Fruit fly (Drosophila melanogaster) whole organism, embryonic: Measurements from ENCODE around the gene CG10959.
A peak's percentile ranks its signal among the peaks of the same experiment; 100 is the strongest.

ENCODE experiments used
- Adf1 ChIP-seq: fragments of 200-800 bp; sonication (Bioruptor generic); IDR thresholded peaks from 2 replicates; pipeline ENCODE4 v1.3.6; 2022; ENCODE audit warnings: missing biosample characterization, missing genetic modification characterization
- Bgb ChIP-seq: fragments of 200-800 bp; sonication (Bioruptor generic); IDR thresholded peaks from 2 replicates; pipeline ENCODE4 v1.3.6; 2022; ENCODE audit warnings: missing biosample characterization, missing genetic modification characterization; ENCODE audit not compliant: partially characterized antibody
- CG10274 ChIP-seq: fragments of 200-800 bp; sonication (Bioruptor generic); optimal IDR thresholded peaks from 3 replicates; lab custom pipeline; 2017; ENCODE audit warnings: missing biosample characterization, mild to moderate bottlenecking, missing genetic modification characterization
- CG10565 ChIP-seq: fragments of 200-800 bp; sonication (Bioruptor generic); optimal IDR thresholded peaks from 3 replicates; lab custom pipeline; 2016; ENCODE audit warnings: missing biosample characterization, mild to moderate bottlenecking, missing genetic modification characterization
- CG12071 ChIP-seq: fragments of 200-800 bp; sonication (Bioruptor generic); optimal IDR thresholded peaks from 3 replicates; lab custom pipeline; 2018; ENCODE audit warnings: missing biosample characterization, mild to moderate bottlenecking, missing genetic modification characterization
- CG12942 ChIP-seq: fragments of 200-800 bp; sonication (Bioruptor generic); optimal IDR thresholded peaks from 3 replicates; lab custom pipeline; 2016; ENCODE audit warnings: missing biosample characterization, missing genetic modification characterization
- CG1602 ChIP-seq: fragments of 200-800 bp; sonication (Bioruptor generic); optimal IDR thresholded peaks from 3 replicates; lab custom pipeline; 2016; ENCODE audit warnings: missing biosample characterization, missing genetic modification characterization
- CG16779 ChIP-seq: fragments of 200-800 bp; sonication (Bioruptor generic); IDR thresholded peaks from 2 replicates; pipeline ENCODE4 v1.3.6; 2022; ENCODE audit warnings: missing biosample characterization, missing genetic modification characterization
- CG1792 ChIP-seq: fragments of 200-800 bp; sonication (Bioruptor generic); optimal IDR thresholded peaks from 2 replicates; lab custom pipeline; 2016; ENCODE audit warnings: missing biosample characterization, missing genetic modification characterization
- CG1832 ChIP-seq: fragments of 200-800 bp; sonication (Bioruptor generic); optimal IDR thresholded peaks from 2 replicates; lab custom pipeline; 2017; ENCODE audit warnings: missing biosample characterization, mild to moderate bottlenecking, missing genetic modification characterization, inconsistent platforms
- CG30020 ChIP-seq: fragments of 200-800 bp; optimal IDR thresholded peaks from 2 replicates; lab custom pipeline; 2019; ENCODE audit warnings: missing biosample characterization, mild to moderate bottlenecking, missing genetic modification characterization, moderate library complexity
- CG3065 ChIP-seq: fragments of 200-800 bp; sonication (Bioruptor generic); optimal IDR thresholded peaks from 2 replicates; lab custom pipeline; 2016; ENCODE audit warnings: missing biosample characterization, missing genetic modification characterization
- CG31388 ChIP-seq: fragments of 200-800 bp; sonication (Bioruptor generic); optimal IDR thresholded peaks from 2 replicates; lab custom pipeline; 2016; ENCODE audit warnings: missing biosample characterization, missing genetic modification characterization
- CG32767 ChIP-seq: fragments of 200-800 bp; sonication (Bioruptor generic); IDR thresholded peaks from 2 replicates; pipeline ENCODE4 v1.3.6; 2022; ENCODE audit warnings: missing biosample characterization, missing genetic modification characterization
- CG4424 ChIP-seq: fragments of 200-800 bp; sonication (Bioruptor generic); optimal IDR thresholded peaks from 3 replicates; lab custom pipeline; 2016; ENCODE audit warnings: missing biosample characterization, missing genetic modification characterization
- CG5245 ChIP-seq: fragments of 200-800 bp; sonication (Bioruptor generic); optimal IDR thresholded peaks from 3 replicates; lab custom pipeline; 2016; ENCODE audit warnings: missing biosample characterization, missing genetic modification characterization
- CG6765 ChIP-seq: fragments of 200-800 bp; sonication (Bioruptor generic); optimal IDR thresholded peaks from 3 replicates; lab custom pipeline; 2017; ENCODE audit warnings: missing biosample characterization, mild to moderate bottlenecking, missing genetic modification characterization
- CG9797 ChIP-seq: fragments of 200-800 bp; sonication (Bioruptor generic); optimal IDR thresholded peaks from 3 replicates; lab custom pipeline; 2018; ENCODE audit warnings: missing biosample characterization, mild to moderate bottlenecking, missing genetic modification characterization
- CG9932 ChIP-seq: fragments of 200-800 bp; sonication (Bioruptor generic); IDR thresholded peaks from 2 replicates; pipeline ENCODE4 v1.3.6; 2022; ENCODE audit warnings: missing biosample characterization, missing genetic modification characterization
- Chrac-16 ChIP-seq: fragments of 200-800 bp; sonication (Bioruptor generic); optimal IDR thresholded peaks from 3 replicates; lab custom pipeline; 2016; ENCODE audit warnings: missing biosample characterization, missing genetic modification characterization
- Deaf1 ChIP-seq: fragments of 200-800 bp; optimal IDR thresholded peaks from 3 replicates; lab custom pipeline; 2019; ENCODE audit warnings: missing biosample characterization, mild to moderate bottlenecking, missing genetic modification characterization, moderate library complexity
- Dek ChIP-seq: fragments of 200-800 bp; sonication (Bioruptor generic); optimal IDR thresholded peaks from 3 replicates; lab custom pipeline; 2019; ENCODE audit warnings: missing biosample characterization, mild to moderate bottlenecking, missing genetic modification characterization, moderate library complexity
- Fer3 ChIP-seq: fragments of 200-800 bp; sonication (Bioruptor generic); optimal IDR thresholded peaks from 2 replicates; lab custom pipeline; 2018; ENCODE audit warnings: missing biosample characterization, mild to moderate bottlenecking, missing genetic modification characterization, moderate library complexity
- GATAe ChIP-seq: fragments of 200-800 bp; sonication (Bioruptor generic); conservative IDR thresholded peaks from 2 replicates; pipeline ENCODE4 v1.3.6; 2022; ENCODE audit warnings: missing biosample characterization, missing genetic modification characterization
- Hr51 ChIP-seq, 2 experiments: fragments of 200-800 bp; sonication (Bioruptor generic); optimal IDR thresholded peaks; 2 replicates in 1 of 2; 3 replicates in 1 of 2; lab custom pipeline; 2016 to 2018; ENCODE audit warnings: missing biosample characterization in 2 of 2, missing genetic modification characterization in 2 of 2, mild to moderate bottlenecking in 1 of 2, moderate library complexity in 1 of 2
- Med ChIP-seq: fragments of 200-800 bp; sonication (Bioruptor generic); peaks from one replicate; lab custom pipeline; 2016; ENCODE audit warnings: missing biosample characterization, missing genetic modification characterization, mild to moderate bottlenecking, inconsistent platforms, moderate library complexity
- NC2α ChIP-seq: fragments of 200-800 bp; sonication (Bioruptor generic); optimal IDR thresholded peaks from 2 replicates; lab custom pipeline; 2016; ENCODE audit warnings: missing biosample characterization, missing genetic modification characterization
- Taf1 ChIP-seq: fragments of 200-800 bp; sonication (Bioruptor generic); IDR thresholded peaks from 2 replicates; pipeline ENCODE4 v1.3.6; 2022; ENCODE audit warnings: missing biosample characterization, missing genetic modification characterization
- YL-1 ChIP-seq: fragments of 200-800 bp; sonication (Bioruptor generic); optimal IDR thresholded peaks from 3 replicates; lab custom pipeline; 2017; ENCODE audit warnings: missing biosample characterization, mild to moderate bottlenecking, missing genetic modification characterization
- amos ChIP-seq: fragments of 200-800 bp; sonication (Bioruptor generic); IDR thresholded peaks from 2 replicates; pipeline ENCODE4 v1.3.6; 2022; ENCODE audit warnings: missing biosample characterization, missing genetic modification characterization; ENCODE audit not compliant: partially characterized antibody
- ci ChIP-seq: fragments of 200-800 bp; sonication (Bioruptor generic); IDR thresholded peaks from 3 replicates; pipeline ENCODE4 v1.3.6; 2022; ENCODE audit warnings: missing biosample characterization, missing genetic modification characterization
- crol ChIP-seq: fragments of 200-800 bp; sonication (Bioruptor generic); IDR thresholded peaks from 2 replicates; pipeline ENCODE4 v1.3.6; 2022; ENCODE audit warnings: missing biosample characterization, missing genetic modification characterization
- dm ChIP-seq: fragments of 200-800 bp; sonication (Bioruptor generic); optimal IDR thresholded peaks from 3 replicates; lab custom pipeline; 2016; ENCODE audit warnings: missing biosample characterization, missing genetic modification characterization
- eve ChIP-seq, 2 experiments: fragments of >200 bp; optimal IDR thresholded peaks; 2 replicates each; lab custom pipeline; 2017; ENCODE audit warnings: missing biosample characterization in 2 of 2, missing genetic modification characterization in 2 of 2
- fd3F ChIP-seq: fragments of 200-800 bp; sonication (Bioruptor generic); optimal IDR thresholded peaks from 2 replicates; lab custom pipeline; 2018; ENCODE audit warnings: missing biosample characterization, mild to moderate bottlenecking, missing genetic modification characterization, moderate library complexity
- org-1 ChIP-seq: fragments of 200-800 bp; sonication (Bioruptor generic); optimal IDR thresholded peaks from 2 replicates; lab custom pipeline; 2017; ENCODE audit warnings: missing biosample characterization, missing genetic modification characterization
- otp ChIP-seq: fragments of 200-800 bp; sonication (Bioruptor generic); IDR thresholded peaks from 3 replicates; pipeline ENCODE4, ENCODE4 v1.3.6; 2022; ENCODE audit warnings: missing biosample characterization, missing genetic modification characterization
- pum ChIP-seq: fragments of 200-800 bp; sonication (Bioruptor generic); optimal IDR thresholded peaks from 2 replicates; lab custom pipeline; 2016; ENCODE audit warnings: missing biosample characterization, missing genetic modification characterization
- salm ChIP-seq: fragments of 200-800 bp; sonication (Bioruptor generic); optimal IDR thresholded peaks from 2 replicates; lab custom pipeline; 2018; ENCODE audit warnings: missing biosample characterization, mild to moderate bottlenecking, missing genetic modification characterization
- sob ChIP-seq: fragments of 200-800 bp; sonication (Bioruptor generic); IDR thresholded peaks from 2 replicates; pipeline ENCODE4 v1.3.6; 2022; ENCODE audit warnings: missing biosample characterization, missing genetic modification characterization
- tgo ChIP-seq: fragments of 200-800 bp; sonication (Bioruptor generic); IDR thresholded peaks from 3 replicates; pipeline ENCODE4 v1.3.6; 2022; ENCODE audit warnings: missing biosample characterization, missing genetic modification characterization
- wek ChIP-seq: fragments of 200-800 bp; sonication (Bioruptor generic); optimal IDR thresholded peaks from 3 replicates; lab custom pipeline; 2018; ENCODE audit warnings: missing biosample characterization, mild to moderate bottlenecking, missing genetic modification characterization, moderate library complexity

The CG10959 gene

DNA sequence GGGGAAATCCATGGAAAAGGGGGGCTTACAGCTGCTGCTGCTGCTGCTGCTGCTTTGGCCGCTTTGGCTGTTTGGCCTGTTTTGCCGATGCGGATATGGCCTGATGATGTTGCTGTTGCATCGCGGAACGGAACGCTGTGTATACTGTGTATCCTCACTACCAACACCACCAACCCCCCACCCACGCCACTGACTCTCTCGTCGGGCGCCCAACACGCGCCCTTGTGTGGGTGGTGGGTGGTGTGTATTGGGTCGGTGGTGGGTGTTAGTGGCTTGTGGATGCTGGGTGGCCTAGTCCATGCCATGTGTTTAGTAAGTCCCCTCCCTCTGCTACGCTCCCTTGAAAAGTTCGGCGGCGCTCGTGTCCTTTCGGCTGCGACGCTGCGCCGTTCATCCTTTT is 29.2 kb downstream of the CG10959 start (continued):
- TF ChIP-seq crol (GFP tag; lab: Robert Waterston, UW), result peak; percentile 45; the same call in 1 of the 2 replicates
- peak; percentile 29 for TF ChIP-seq CG12071 (GFP tag; lab: Kevin White, UChicago)
- peak; percentile 81 for TF ChIP-seq Med (GFP tag; lab: Kevin White, UChicago)
- TF ChIP-seq CG5245, result no peak
- TF ChIP-seq CG16779, result peak; percentile 45; the same call in 1 of the 2 replicates
- no peak for TF ChIP-seq YL-1
- TF ChIP-seq wek (GFP tag; lab: Kevin White, UChicago), result no peak
- TF ChIP-seq Bgb (GFP tag; lab: Robert Waterston, UW), result peak; percentile 38; the same call in 1 of the 2 replicates
- no peak for TF ChIP-seq tgo (GFP tag; lab: Robert Waterston, UW)
- peak; percentile 79 for TF ChIP-seq Deaf1 (tag; lab: Kevin White, UChicago)
- no peak for TF ChIP-seq fd3F (GFP tag; lab: Kevin White, UChicago)
- TF ChIP-seq CG3065 (GFP tag; lab: Kevin White, UChicago), result no peak
- TF ChIP-seq Fer3 (tag; lab: Kevin White, UChicago), result no peak
- TF ChIP-seq CG12942 (GFP tag; lab: Kevin White, UChicago), result no peak
- peak; percentile 52; the same call in 2 of the 3 replicates for TF ChIP-seq ci (GFP tag; lab: Robert Waterston, UW)
- no peak for TF ChIP-seq CG9797 (GFP tag; lab: Kevin White, UChicago)
- TF ChIP-seq GATAe (GFP tag; lab: Robert Waterston, UW), result no peak
- TF ChIP-seq CG10274 (GFP tag; lab: Kevin White, UChicago), result no peak
- TF ChIP-seq CG1832 (GFP tag; lab: Kevin White, UChicago), result no peak
- no peak for TF ChIP-seq Dek (tag; lab: Kevin White, UChicago)
- no peak for TF ChIP-seq Chrac-16 (GFP tag; lab: Kevin White, UChicago)
- no peak for TF ChIP-seq Hr51 (GFP tag; optimal IDR thresholded peaks at IDR 0.05; lab: Kevin White, UChicago)
- no peak for TF ChIP-seq CG4424 (GFP tag; lab: Kevin White, UChicago)
- no peak for TF ChIP-seq otp (GFP tag; lab: Robert Waterston, UW)
- TF ChIP-seq Adf1 (GFP tag; lab: Robert Waterston, UW), result peak; percentile 77
- TF ChIP-seq sob (GFP tag; lab: Robert Waterston, UW), result 0 out of 2 replicates have a peak, but pooled peaks have one; percentile 30
- no peak for TF ChIP-seq CG1792 (GFP tag; lab: Kevin White, UChicago)
- TF ChIP-seq CG31388, result no peak
- no peak for TF ChIP-seq salm
- no peak for TF ChIP-seq org-1 (GFP tag; lab: Kevin White, UChicago)
- no peak; the same call in 1 of the 2 replicates for TF ChIP-seq CG9932
- TF ChIP-seq CG10565 (GFP tag; lab: Kevin White, UChicago), result no peak
- no peak for TF ChIP-seq pum (GFP tag; lab: Kevin White, UChicago)
- TF ChIP-seq dm (GFP tag; lab: Kevin White, UChicago), result no peak
- TF ChIP-seq eve (GFP tag; optimal IDR thresholded peaks at IDR 0.05; lab: Kevin White, UChicago), result no peak
- no peak for TF ChIP-seq NC2α (GFP tag; lab: Kevin White, UChicago)
- no peak for TF ChIP-seq CG1602 (GFP tag; lab: Kevin White, UChicago)
- no peak for TF ChIP-seq CG6765 (GFP tag; lab: Kevin White, UChicago)
- no peak for TF ChIP-seq CG30020
- peak; percentile 41; the same call in 1 of the 2 replicates for TF ChIP-seq CG32767
- TF ChIP-seq Taf1, result no peak
- TF ChIP-seq amos (GFP tag; lab: Robert Waterston, UW), result peak; percentile 10; the same call in 1 of the 2 replicates
